Fruit fly (Drosophila melanogaster) S2 (cell line): ENCODE results near the gene CG44385.

Source experiments
- CG8478 ChIP-seq: fragments of >200 bp; optimal IDR thresholded peaks from 2 replicates; lab custom pipeline; 2018
- CTCF ChIP-seq, 2 experiments: fragments of >200 bp; optimal IDR thresholded peaks; 2 replicates each; lab custom pipeline; 2018

dm6 chrX:11088778-11089340 lies 43.4 kb downstream of the CG44385 start, which contains the start of gene Vago:
- TF ChIP-seq CG8478 (no peak), CTCF (optimal IDR thresholded peaks at IDR 0.05; lab: Kevin White, UChicago) (no peak)
